Fruit fly (Drosophila melanogaster) whole organism, embryonic: ENCODE measurements around the gene pnt.

ENCODE experiments used
- Atf3 ChIP-seq: fragments of 200-800 bp; sonication (Bioruptor generic); optimal IDR thresholded peaks from 3 replicates; lab custom pipeline; 2016; ENCODE audit warnings: missing biosample characterization, missing genetic modification characterization
- CG10565 ChIP-seq: fragments of 200-800 bp; sonication (Bioruptor generic); optimal IDR thresholded peaks from 3 replicates; lab custom pipeline; 2016; ENCODE audit warnings: missing biosample characterization, mild to moderate bottlenecking, missing genetic modification characterization
- CG11504 ChIP-seq: fragments of 200-800 bp; sonication (Bioruptor generic); optimal IDR thresholded peaks from 3 replicates; lab custom pipeline; 2019; ENCODE audit warnings: missing biosample characterization, mild to moderate bottlenecking, missing genetic modification characterization, moderate library complexity
- CG11696 ChIP-seq: fragments of 200-800 bp; sonication (Bioruptor generic); IDR thresholded peaks from 2 replicates; pipeline ENCODE4 v1.3.6; 2022; ENCODE audit warnings: missing biosample characterization, missing genetic modification characterization
- CG12744 ChIP-seq: fragments of 200-800 bp; sonication (Bioruptor generic); optimal IDR thresholded peaks from 2 replicates; lab custom pipeline; 2016; ENCODE audit warnings: missing biosample characterization, missing genetic modification characterization
- CG15601 ChIP-seq: fragments of 200-800 bp; sonication (Bioruptor generic); optimal IDR thresholded peaks from 3 replicates; lab custom pipeline; 2019; ENCODE audit warnings: missing biosample characterization, mild to moderate bottlenecking, missing genetic modification characterization, moderate library complexity
- CG15696 ChIP-seq: fragments of 200-800 bp; sonication (Bioruptor generic); optimal IDR thresholded peaks from 2 replicates; lab custom pipeline; 2019; ENCODE audit warnings: missing biosample characterization, mild to moderate bottlenecking, missing genetic modification characterization, moderate library complexity
- CG17568 ChIP-seq: fragments of 200-800 bp; sonication (Bioruptor generic); optimal IDR thresholded peaks from 2 replicates; lab custom pipeline; 2018; ENCODE audit warnings: missing biosample characterization, mild to moderate bottlenecking, missing genetic modification characterization, moderate library complexity
- CG18476 ChIP-seq: fragments of 200-800 bp; sonication (Bioruptor generic); optimal IDR thresholded peaks from 2 replicates; lab custom pipeline; 2016; ENCODE audit warnings: missing biosample characterization, mild to moderate bottlenecking, missing genetic modification characterization
- CG2875 ChIP-seq: fragments of 200-800 bp; sonication (Bioruptor generic); optimal IDR thresholded peaks from 2 replicates; lab custom pipeline; 2017; ENCODE audit warnings: missing biosample characterization, mild to moderate bottlenecking, missing genetic modification characterization, missing genetic modification reagents
- CG34422 ChIP-seq: fragments of 200-800 bp; sonication (Bioruptor generic); IDR thresholded peaks from 3 replicates; pipeline ENCODE4 v1.3.6; 2022; ENCODE audit warnings: missing biosample characterization, missing genetic modification characterization
- CG3838 ChIP-seq: fragments of 200-800 bp; sonication (Bioruptor generic); optimal IDR thresholded peaks from 3 replicates; lab custom pipeline; 2016; ENCODE audit warnings: missing biosample characterization, missing genetic modification characterization
- CG4424 ChIP-seq: fragments of 200-800 bp; sonication (Bioruptor generic); optimal IDR thresholded peaks from 3 replicates; lab custom pipeline; 2016; ENCODE audit warnings: missing biosample characterization, missing genetic modification characterization
- CG4707 ChIP-seq: fragments of 200-800 bp; sonication (Bioruptor generic); optimal IDR thresholded peaks from 2 replicates; lab custom pipeline; 2018; ENCODE audit warnings: missing biosample characterization, mild to moderate bottlenecking, missing genetic modification characterization, moderate library complexity
- CG5245 ChIP-seq: fragments of 200-800 bp; sonication (Bioruptor generic); optimal IDR thresholded peaks from 3 replicates; lab custom pipeline; 2016; ENCODE audit warnings: missing biosample characterization, missing genetic modification characterization
- CG7839 ChIP-seq: fragments of 200-800 bp; sonication (Bioruptor generic); optimal IDR thresholded peaks from 3 replicates; lab custom pipeline; 2018; ENCODE audit warnings: missing biosample characterization, mild to moderate bottlenecking, missing genetic modification characterization, moderate library complexity
- Dip2 ChIP-seq: fragments of 200-800 bp; sonication (Bioruptor generic); IDR thresholded peaks from 2 replicates; pipeline ENCODE4 v1.3.6; 2022; ENCODE audit warnings: missing biosample characterization, missing genetic modification characterization
- Dp ChIP-seq: fragments of 200-800 bp; sonication (Bioruptor generic); optimal IDR thresholded peaks from 2 replicates; lab custom pipeline; 2018; ENCODE audit warnings: missing biosample characterization, mild to moderate bottlenecking, missing genetic modification characterization, moderate library complexity
- Dref ChIP-seq: fragments of 200-800 bp; sonication (Bioruptor generic); IDR thresholded peaks from 2 replicates; pipeline ENCODE4 v1.3.6; 2022; ENCODE audit warnings: missing biosample characterization, missing genetic modification characterization
- E2f1 ChIP-seq: fragments of 200-800 bp; sonication (Bioruptor generic); IDR thresholded peaks from 2 replicates; pipeline ENCODE4 v1.3.6; 2022; ENCODE audit warnings: missing biosample characterization, missing genetic modification characterization
- Gsc ChIP-seq: fragments of 200-800 bp; sonication (Bioruptor generic); IDR thresholded peaks from 2 replicates; pipeline ENCODE4 v1.3.6; 2022; ENCODE audit warnings: missing biosample characterization, missing genetic modification characterization
- H2.0 ChIP-seq: fragments of 200-800 bp; sonication (Bioruptor generic); IDR thresholded peaks from 2 replicates; pipeline ENCODE4 v1.3.6; 2022; ENCODE audit warnings: missing biosample characterization, missing genetic modification characterization
- HLH4C ChIP-seq: fragments of 200-800 bp; sonication (Bioruptor generic); IDR thresholded peaks from 3 replicates; pipeline ENCODE4 v1.3.6; 2022; ENCODE audit warnings: missing biosample characterization, missing genetic modification characterization; ENCODE audit not compliant: partially characterized antibody
- Hr39 ChIP-seq: fragments of >200 bp; optimal IDR thresholded peaks from 2 replicates; lab custom pipeline; 2017
- Hsf ChIP-seq: fragments of 200-800 bp; sonication (Bioruptor generic); optimal IDR thresholded peaks from 3 replicates; lab custom pipeline; 2016; ENCODE audit warnings: missing biosample characterization, missing genetic modification characterization
- Mad ChIP-seq: fragments of 200-800 bp; sonication (Bioruptor generic); optimal IDR thresholded peaks from 2 replicates; lab custom pipeline; 2016; ENCODE audit warnings: missing biosample characterization, missing genetic modification characterization
- Mrtf ChIP-seq: fragments of 200-800 bp; sonication (Bioruptor generic); IDR thresholded peaks from 3 replicates; pipeline ENCODE4 v1.3.6; 2022; ENCODE audit warnings: missing biosample characterization, missing genetic modification characterization
- Six4 ChIP-seq: fragments of 200-800 bp; sonication (Bioruptor generic); optimal IDR thresholded peaks from 2 replicates; lab custom pipeline; 2016; ENCODE audit warnings: missing biosample characterization, missing genetic modification characterization
- Spps ChIP-seq: fragments of 200-800 bp; sonication (Bioruptor generic); optimal IDR thresholded peaks from 2 replicates; lab custom pipeline; 2018; ENCODE audit warnings: missing biosample characterization, mild to moderate bottlenecking, missing genetic modification characterization
- Ssrp ChIP-seq: fragments of 200-800 bp; sonication (Bioruptor generic); optimal IDR thresholded peaks from 2 replicates; lab custom pipeline; 2018; ENCODE audit warnings: missing biosample characterization, mild to moderate bottlenecking, missing genetic modification characterization, moderate library complexity
- Trl ChIP-seq, 3 experiments: fragments of >200 bp in 2 of 3; fragments of 200-800 bp in 1 of 3; sonication (Bioruptor generic) in 1 of 3; optimal IDR thresholded peaks; 2 replicates in 1 of 3; 3 replicates in 2 of 3; lab custom pipeline; 2016 to 2017; ENCODE audit warnings: missing biosample characterization in 1 of 3, missing genetic modification characterization in 1 of 3
- Vsx1 ChIP-seq: fragments of 200-800 bp; sonication (Bioruptor generic); optimal IDR thresholded peaks from 2 replicates; lab custom pipeline; 2017; ENCODE audit warnings: missing biosample characterization, mild to moderate bottlenecking, missing genetic modification characterization, missing genetic modification reagents
- ci ChIP-seq: fragments of 200-800 bp; sonication (Bioruptor generic); IDR thresholded peaks from 3 replicates; pipeline ENCODE4 v1.3.6; 2022; ENCODE audit warnings: missing biosample characterization, missing genetic modification characterization
- disco-r ChIP-seq: fragments of 200-800 bp; sonication (Bioruptor generic); optimal IDR thresholded peaks from 2 replicates; lab custom pipeline; 2016; ENCODE audit warnings: missing biosample characterization, missing genetic modification characterization
- ems ChIP-seq: fragments of 200-800 bp; sonication (Bioruptor generic); optimal IDR thresholded peaks from 3 replicates; lab custom pipeline; 2016; ENCODE audit warnings: missing biosample characterization, missing genetic modification characterization
- gem ChIP-seq: fragments of 200-800 bp; sonication (Bioruptor generic); optimal IDR thresholded peaks from 2 replicates; lab custom pipeline; 2019; ENCODE audit warnings: missing biosample characterization, mild to moderate bottlenecking, missing genetic modification characterization, moderate library complexity
- hb ChIP-seq: fragments of 200-800 bp; sonication (Bioruptor generic); IDR thresholded peaks from 3 replicates; pipeline ENCODE4 v1.3.6; 2022; ENCODE audit warnings: missing biosample characterization, missing genetic modification characterization; ENCODE audit not compliant: partially characterized antibody
- hth ChIP-seq: fragments of >200 bp; optimal IDR thresholded peaks from 2 replicates; lab custom pipeline; 2017; ENCODE audit warnings: inconsistent platforms
- nerfin-1 ChIP-seq: fragments of 200-800 bp; sonication (Bioruptor generic); optimal IDR thresholded peaks from 3 replicates; lab custom pipeline; 2019; ENCODE audit warnings: missing biosample characterization, mild to moderate bottlenecking, missing genetic modification characterization, moderate library complexity
- nerfin-2 ChIP-seq: fragments of 200-800 bp; sonication (Bioruptor generic); IDR thresholded peaks from 2 replicates; pipeline ENCODE4 v1.3.6; 2022; ENCODE audit warnings: missing biosample characterization, missing genetic modification characterization; ENCODE audit not compliant: partially characterized antibody
- p53 ChIP-seq: fragments of 200-800 bp; sonication (Bioruptor generic); optimal IDR thresholded peaks from 2 replicates; lab custom pipeline; 2016; ENCODE audit warnings: missing biosample characterization, missing genetic modification characterization
- phol ChIP-seq: fragments of 200-800 bp; sonication (Bioruptor generic); optimal IDR thresholded peaks from 3 replicates; lab custom pipeline; 2018; ENCODE audit warnings: missing biosample characterization, mild to moderate bottlenecking, missing genetic modification characterization, moderate library complexity
- pnt ChIP-seq: fragments of 200-800 bp; sonication (Bioruptor generic); optimal IDR thresholded peaks from 3 replicates; lab custom pipeline; 2016; ENCODE audit warnings: missing biosample characterization, missing genetic modification characterization
- psq ChIP-seq: fragments of 200-800 bp; sonication (Bioruptor generic); optimal IDR thresholded peaks from 2 replicates; lab custom pipeline; 2017; ENCODE audit warnings: missing biosample characterization, missing genetic modification characterization
- sim ChIP-seq: fragments of 200-800 bp; sonication (Bioruptor generic); IDR thresholded peaks from 2 replicates; pipeline ENCODE4 v1.3.6; 2022; ENCODE audit warnings: missing biosample characterization, missing genetic modification characterization
- slou ChIP-seq: fragments of 200-800 bp; sonication (Bioruptor generic); optimal IDR thresholded peaks from 3 replicates; lab custom pipeline; 2016; ENCODE audit warnings: missing biosample characterization, missing genetic modification characterization
- sna ChIP-seq: fragments of 200-800 bp; sonication (Bioruptor generic); IDR thresholded peaks from 2 replicates; pipeline ENCODE4 v1.3.6; 2022; ENCODE audit warnings: missing biosample characterization, missing genetic modification characterization; ENCODE audit not compliant: partially characterized antibody
- so ChIP-seq: fragments of 200-800 bp; sonication (Bioruptor generic); IDR thresholded peaks from 3 replicates; pipeline ENCODE4 v1.3.6; 2022; ENCODE audit warnings: missing biosample characterization, missing genetic modification characterization
- stc ChIP-seq: fragments of 200-800 bp; sonication (Bioruptor generic); IDR thresholded peaks from 2 replicates; pipeline ENCODE4 v1.3.6; 2022; ENCODE audit warnings: missing biosample characterization, missing genetic modification characterization
- unc-4 ChIP-seq: fragments of 200-800 bp; sonication (Bioruptor generic); IDR thresholded peaks from 2 replicates; pipeline ENCODE4 v1.3.6; 2022; ENCODE audit warnings: missing biosample characterization, missing genetic modification characterization; ENCODE audit not compliant: partially characterized antibody
- yki ChIP-seq: fragments of >200 bp; optimal IDR thresholded peaks from 3 replicates; lab custom pipeline; 2018
- zen ChIP-seq: fragments of 200-800 bp; sonication (Bioruptor generic); optimal IDR thresholded peaks from 3 replicates; lab custom pipeline; 2018; ENCODE audit warnings: missing biosample characterization, mild to moderate bottlenecking, missing genetic modification characterization, moderate library complexity

pnt gene

dm6 chr3R:23331280-23331679 lies 14.7 kb downstream of the pnt start (continued):
- TF ChIP-seq pnt (GFP tag; lab: Kevin White, UChicago) (no peak), nerfin-1 (tag; lab: Kevin White, UChicago) (peak; percentile 60), CG10565 (no peak), hb (no peak), Six4 (GFP tag; lab: Kevin White, UChicago) (peak; percentile 21), CG17568 (GFP tag; lab: Kevin White, UChicago) (peak; percentile 69), HLH4C (GFP tag; lab: Robert Waterston, UW) (no peak), sna (GFP tag; lab: Robert Waterston, UW) (no peak), zen (tag; lab: Kevin White, UChicago) (peak; percentile 84), Hsf (GFP tag; lab: Kevin White, UChicago) (peak; percentile 44), psq (no peak), Gsc (GFP tag; lab: Robert Waterston, UW) (no peak), CG11504 (tag; lab: Kevin White, UChicago) (peak; percentile 51), CG4424 (GFP tag; lab: Kevin White, UChicago) (peak; percentile 75), p53 (GFP tag; lab: Kevin White, UChicago) (no peak), sim (GFP tag; lab: Robert Waterston, UW) (no peak), CG7839 (peak; percentile 48), CG15601 (peak; percentile 60), CG34422 (GFP tag; lab: Robert Waterston, UW) (peak; percentile 30; the same call in 1 of the 3 replicates), Hr39 (lab: Kevin White, UChicago) (no peak), CG18476 (peak; percentile 36), ems (GFP tag; lab: Kevin White, UChicago) (no peak), Mad (GFP tag; lab: Kevin White, UChicago) (peak; percentile 53), CG4707 (peak; percentile 73), CG11696 (GFP tag; lab: Robert Waterston, UW) (no peak), stc (peak; percentile 41; the same call in 1 of the 2 replicates), nerfin-2 (no peak), Atf3 (GFP tag; lab: Kevin White, UChicago) (peak; percentile 16), CG2875 (peak; percentile 28), Trl (optimal IDR thresholded peaks at IDR 0.05; lab: Kevin White, UChicago) (no peak), Trl (GFP tag; optimal IDR thresholded peaks at IDR 0.05; lab: Kevin White, UChicago) (no peak), Spps (tag; lab: Kevin White, UChicago) (peak; percentile 16), Ssrp (tag; lab: Kevin White, UChicago) (no peak), hth (lab: Kevin White, UChicago) (no peak), Dip2 (GFP tag; lab: Robert Waterston, UW) (no peak), E2f1 (no peak), CG15696 (tag; lab: Kevin White, UChicago) (peak; percentile 74), CG12744 (GFP tag; lab: Kevin White, UChicago) (no peak), CG3838 (no peak), CG5245 (GFP tag; lab: Kevin White, UChicago) (peak; percentile 56), Mrtf (GFP tag; lab: Robert Waterston, UW) (no peak), H2.0 (GFP tag; lab: Robert Waterston, UW) (no peak), phol (tag; lab: Kevin White, UChicago) (peak; percentile 39), so (no peak), ci (GFP tag; lab: Robert Waterston, UW) (peak; percentile 75; the same call in 2 of the 3 replicates), disco-r (GFP tag; lab: Kevin White, UChicago) (no peak), Dp (GFP tag; lab: Kevin White, UChicago) (no peak), yki (lab: Kevin White, UChicago) (no peak), unc-4 (GFP tag; lab: Robert Waterston, UW) (no peak), Vsx1 (peak; percentile 77), gem (tag; lab: Kevin White, UChicago) (no peak), Dref (no peak), slou (GFP tag; lab: Kevin White, UChicago) (no peak)
